Worm (Caenorhabditis elegans) whole organism, mixed stage, embryonic: Measurements from ENCODE around the gene set-25.

Experiments used
- ceh-83 ChIP-seq: fragments of 200-800 bp; sonication (Bioruptor generic); optimal IDR thresholded peaks from 2 replicates; lab custom pipeline; 2018; ENCODE audit warnings: mild to moderate bottlenecking, missing genetic modification characterization, missing compliant biosample characterization
- elt-3 ChIP-seq: fragments of 150-350 bp; optimal IDR thresholded peaks from 2 replicates; lab custom pipeline; 2014; ENCODE audit warnings: missing biosample characterization, missing genetic modification characterization
- lin-13 ChIP-seq: fragments of 150-350 bp; optimal IDR thresholded peaks from 2 replicates; lab custom pipeline; 2014; ENCODE audit warnings: missing biosample characterization, missing genetic modification characterization
- mab-5 ChIP-seq: fragments of 150-350 bp; optimal IDR thresholded peaks from 2 replicates; lab custom pipeline; 2014; ENCODE audit warnings: missing biosample characterization, missing genetic modification characterization
- mep-1 ChIP-seq: fragments of 150-350 bp; optimal IDR thresholded peaks from 2 replicates; lab custom pipeline; 2017; ENCODE audit warnings: missing biosample characterization, missing genetic modification reagents, missing genetic modification characterization, inconsistent platforms
- nhr-237 ChIP-seq: fragments of 150-350 bp; optimal IDR thresholded peaks from 2 replicates; lab custom pipeline; 2014; ENCODE audit warnings: missing biosample characterization, missing genetic modification characterization
- nhr-28 ChIP-seq: fragments of 150-350 bp; optimal IDR thresholded peaks from 2 replicates; lab custom pipeline; 2014; ENCODE audit warnings: missing biosample characterization, missing genetic modification characterization
- nhr-76 ChIP-seq: sonication (generic microtip); optimal IDR thresholded peaks from 2 replicates; lab custom pipeline; 2017; ENCODE audit warnings: missing biosample characterization, missing genetic modification characterization
- snpc-4 ChIP-seq: fragments of 150-350 bp; optimal IDR thresholded peaks from 2 replicates; lab custom pipeline; 2014; ENCODE audit warnings: missing biosample characterization, missing genetic modification characterization
- sptf-1 ChIP-seq: sonication (generic microtip); optimal IDR thresholded peaks from 2 replicates; lab custom pipeline; 2017; ENCODE audit warnings: mild to moderate bottlenecking, missing genetic modification characterization, moderate library complexity, missing compliant biosample characterization
- tbx-8 ChIP-seq: fragments of 200-800 bp; sonication (Bioruptor generic); optimal IDR thresholded peaks from 2 replicates; lab custom pipeline; 2018; ENCODE audit warnings: mild to moderate bottlenecking, missing genetic modification characterization, moderate library complexity, missing compliant biosample characterization
- unc-120 ChIP-seq: sonication (generic microtip); optimal IDR thresholded peaks from 2 replicates; lab custom pipeline; 2017; ENCODE audit warnings: missing genetic modification characterization, missing compliant biosample characterization; ENCODE audit not compliant: poor library complexity, severe bottlenecking
- unc-62 ChIP-seq: fragments of 150-350 bp; optimal IDR thresholded peaks from 2 replicates; lab custom pipeline; 2014; ENCODE audit warnings: missing biosample characterization, missing genetic modification reagents, missing genetic modification characterization

- TF ChIP-seq nhr-76 (tag; lab: Kevin White, UChicago) (no peak), mep-1 (tag; lab: Kevin White, UChicago) (no peak), snpc-4 (tag; lab: Kevin White, UChicago) (no peak), sptf-1 (tag; lab: Kevin White, UChicago) (no peak), lin-13 (tag; lab: Kevin White, UChicago) (no peak), mab-5 (tag; lab: Kevin White, UChicago) (no peak), unc-120 (tag; lab: Kevin White, UChicago) (no peak), tbx-8 (GFP tag; lab: Kevin White, UChicago) (no peak), unc-62 (GFP tag; lab: Kevin White, UChicago) (no peak), nhr-28 (no peak), elt-3 (tag; lab: Kevin White, UChicago) (no peak), ceh-83 (GFP tag; lab: Kevin White, UChicago) (peak; percentile 1), nhr-237 (tag; lab: Kevin White, UChicago) (no peak)
Measured at ce11 chrIII:13262987-13263386, 29.9 kb downstream of the set-25 start, which contains the start of gene F56A8.4.
